Fruit fly (Drosophila melanogaster): Measurements from ENCODE around the gene Pi3K21B.

- TF ChIP-seq br (GFP tag; optimal IDR thresholded peaks at IDR 0.05) (no peak), Hnf4 (GFP tag; optimal IDR thresholded peaks at IDR 0.05) (no peak), psq (GFP tag; optimal IDR thresholded peaks at IDR 0.05) (no peak), h (GFP tag; optimal IDR thresholded peaks at IDR 0.05) (no peak), jim (GFP tag; optimal IDR thresholded peaks at IDR 0.05) (no peak), OdsH (GFP tag; optimal IDR thresholded peaks at IDR 0.05) (no peak)
Observed at dm6 chr2L:346781-347180, 49.1 kb downstream of the Pi3K21B start.
